Worm (Caenorhabditis elegans) whole organism, late embryonic: Measurements from ENCODE around the gene C08E3.1.

Experiments
- T23F11.4 ChIP-seq: fragments of 200-800 bp; sonication (Bioruptor generic); optimal IDR thresholded peaks from 2 replicates; lab custom pipeline; 2018; ENCODE audit warnings: mild to moderate bottlenecking, missing genetic modification characterization, missing compliant biosample characterization
- ahr-1 ChIP-seq: sonication (generic microtip); optimal IDR thresholded peaks from 2 replicates; lab custom pipeline; 2016; ENCODE audit warnings: missing genetic modification characterization, missing compliant biosample characterization
- elt-2 ChIP-seq: sonication (generic microtip); optimal IDR thresholded peaks from 2 replicates; lab custom pipeline; 2016; ENCODE audit warnings: missing genetic modification reagents, missing genetic modification characterization, missing compliant biosample characterization
- gmeb-2 ChIP-seq: sonication (generic microtip); optimal IDR thresholded peaks from 2 replicates; lab custom pipeline; 2016; ENCODE audit warnings: missing genetic modification characterization, inconsistent platforms, missing compliant biosample characterization
- madf-2 ChIP-seq: sonication (generic microtip); optimal IDR thresholded peaks from 2 replicates; lab custom pipeline; 2017; ENCODE audit warnings: missing genetic modification characterization, missing compliant biosample characterization
- nhr-232 ChIP-seq: sonication (generic microtip); optimal IDR thresholded peaks from 2 replicates; lab custom pipeline; 2016; ENCODE audit warnings: missing genetic modification characterization, missing compliant biosample characterization
- pat-9 ChIP-seq: fragments of 200-800 bp; sonication (Bioruptor generic); optimal IDR thresholded peaks from 2 replicates; lab custom pipeline; 2018; ENCODE audit warnings: mild to moderate bottlenecking, missing genetic modification characterization, moderate library complexity, missing compliant biosample characterization
- pha-4 ChIP-seq: fragments of 150-350 bp; optimal IDR thresholded peaks from 2 replicates; lab custom pipeline; 2018; ENCODE audit warnings: missing biosample characterization, missing genetic modification reagents, missing genetic modification characterization
- unc-55 ChIP-seq: sonication (generic microtip); optimal IDR thresholded peaks from 2 replicates; lab custom pipeline; 2017; ENCODE audit warnings: missing biosample characterization, missing genetic modification reagents, missing genetic modification characterization

ce11 chrII:1601507-1601906 lies 32.1 kb upstream of the C08E3.1 start, which contains the start of gene bath-47:
- TF ChIP-seq unc-55 (GFP tag; lab: Kevin White, UChicago): no peak
- no peak for TF ChIP-seq pha-4 (tag; lab: Kevin White, UChicago)
- no peak for TF ChIP-seq madf-2 (tag; lab: Kevin White, UChicago)
- TF ChIP-seq pat-9: no peak
- no peak for TF ChIP-seq T23F11.4 (GFP tag; lab: Kevin White, UChicago)
- TF ChIP-seq gmeb-2: no peak
- TF ChIP-seq nhr-232 (tag; lab: Kevin White, UChicago): no peak
- TF ChIP-seq ahr-1 (tag; lab: Kevin White, UChicago): no peak
- no peak for TF ChIP-seq elt-2
